Worm (Caenorhabditis elegans) whole organism, L2 larva: ENCODE data around the gene ZK1098.11.

ENCODE experiments used
- C34F6.9 ChIP-seq: fragments of 150-350 bp; optimal IDR thresholded peaks from 2 replicates; lab custom pipeline; 2014; ENCODE audit warnings: missing biosample characterization, missing genetic modification characterization
- R02D3.7 ChIP-seq: fragments of 150-350 bp; optimal IDR thresholded peaks from 2 replicates; lab custom pipeline; 2014; ENCODE audit warnings: missing biosample characterization, missing genetic modification characterization
- blmp-1 ChIP-seq: sonication (generic microtip); optimal IDR thresholded peaks from 2 replicates; lab custom pipeline; 2017; ENCODE audit warnings: missing genetic modification characterization, mild to moderate bottlenecking, missing compliant biosample characterization, antibody characterized with exemption, moderate library complexity; ENCODE audit not compliant: insufficient read depth
- ceh-16 ChIP-seq: fragments of 150-350 bp; optimal IDR thresholded peaks from 2 replicates; lab custom pipeline; 2014; ENCODE audit warnings: missing biosample characterization, missing genetic modification characterization
- crh-2 ChIP-seq: sonication (generic microtip); optimal IDR thresholded peaks from 2 replicates; lab custom pipeline; 2017; ENCODE audit warnings: missing biosample characterization, missing genetic modification characterization
- egl-27 ChIP-seq: sonication (generic microtip); optimal IDR thresholded peaks from 3 replicates; lab custom pipeline; 2017; ENCODE audit warnings: missing biosample characterization, missing genetic modification reagents, missing genetic modification characterization
- elt-1 ChIP-seq: fragments of 150-350 bp; optimal IDR thresholded peaks from 2 replicates; lab custom pipeline; 2014; ENCODE audit warnings: missing biosample characterization, missing genetic modification characterization
- fos-1 ChIP-seq: fragments of 150-350 bp; optimal IDR thresholded peaks from 2 replicates; lab custom pipeline; 2014; ENCODE audit warnings: missing biosample characterization, missing genetic modification characterization
- gmeb-1 ChIP-seq: fragments of 150-350 bp; optimal IDR thresholded peaks from 2 replicates; lab custom pipeline; 2014; ENCODE audit warnings: missing biosample characterization, missing genetic modification characterization
- lin-13 ChIP-seq: fragments of 150-350 bp; optimal IDR thresholded peaks from 2 replicates; lab custom pipeline; 2014; ENCODE audit warnings: missing biosample characterization, missing genetic modification reagents, missing genetic modification characterization
- lin-39 ChIP-seq: fragments of 150-350 bp; optimal IDR thresholded peaks from 2 replicates; lab custom pipeline; 2014; ENCODE audit warnings: missing biosample characterization, missing genetic modification reagents, missing genetic modification characterization
- mab-5 ChIP-seq: fragments of 150-350 bp; optimal IDR thresholded peaks from 2 replicates; lab custom pipeline; 2014; ENCODE audit warnings: missing biosample characterization, missing genetic modification characterization
- mbf-1 ChIP-seq: sonication (generic microtip); optimal IDR thresholded peaks from 2 replicates; lab custom pipeline; 2017; ENCODE audit warnings: missing biosample characterization, missing genetic modification characterization
- nhr-10 ChIP-seq: sonication (generic microtip); optimal IDR thresholded peaks from 2 replicates; lab custom pipeline; 2017; ENCODE audit warnings: missing biosample characterization, missing genetic modification characterization
- nhr-21 ChIP-seq: fragments of 150-350 bp; optimal IDR thresholded peaks from 2 replicates; lab custom pipeline; 2014; ENCODE audit warnings: missing biosample characterization, missing genetic modification characterization
- nhr-23 ChIP-seq: fragments of 150-350 bp; optimal IDR thresholded peaks from 2 replicates; lab custom pipeline; 2014; ENCODE audit warnings: missing biosample characterization, missing genetic modification reagents, missing genetic modification characterization
- nhr-25 ChIP-seq: fragments of 150-350 bp; sonication (generic microtip); optimal IDR thresholded peaks from 3 replicates; lab custom pipeline; 2014; ENCODE audit warnings: missing biosample characterization, missing genetic modification characterization
- nhr-77 ChIP-seq: fragments of 150-350 bp; optimal IDR thresholded peaks from 2 replicates; lab custom pipeline; 2014; ENCODE audit warnings: missing biosample characterization, missing genetic modification characterization
- peb-1 ChIP-seq: fragments of 150-350 bp; optimal IDR thresholded peaks from 2 replicates; lab custom pipeline; 2014; ENCODE audit warnings: missing biosample characterization, missing genetic modification characterization
- sma-9 ChIP-seq, 2 experiments: fragments of 150-350 bp in 1 of 2; sonication (generic microtip) in 1 of 2; optimal IDR thresholded peaks; 2 replicates each; lab custom pipeline; 2014 to 2016; ENCODE audit warnings: missing genetic modification characterization in 2 of 2, mild to moderate bottlenecking in 1 of 2, missing biosample characterization in 1 of 2, missing compliant biosample characterization in 1 of 2, missing genetic modification reagents in 1 of 2, moderate library complexity in 1 of 2
- unc-62 ChIP-seq: fragments of 150-350 bp; optimal IDR thresholded peaks from 2 replicates; lab custom pipeline; 2014; ENCODE audit warnings: missing biosample characterization, missing genetic modification reagents, missing genetic modification characterization
- ztf-11 ChIP-seq: sonication (generic microtip); optimal IDR thresholded peaks from 2 replicates; lab custom pipeline; 2017; ENCODE audit warnings: missing biosample characterization, missing genetic modification characterization
- ztf-4 ChIP-seq: fragments of 150-350 bp; optimal IDR thresholded peaks from 2 replicates; lab custom pipeline; 2014; ENCODE audit warnings: missing biosample characterization, missing genetic modification characterization

Gene ZK1098.11

ce11 chrIII:9590212-9590611 lies 33.8 kb downstream of the ZK1098.11 start:
- TF ChIP-seq fos-1 (peak; percentile 84), sma-9 (GFP tag; optimal IDR thresholded peaks at IDR 0.05; lab: Kevin White, UChicago) (peak; percentile 82), sma-9 (tag; optimal IDR thresholded peaks at IDR 0.05; lab: Kevin White, UChicago) (no peak), crh-2 (tag; lab: Kevin White, UChicago) (peak; percentile 44), R02D3.7 (tag; lab: Kevin White, UChicago) (no peak)

ce11 chrIII:9592118-9592517 lies 35.7 kb downstream of the ZK1098.11 start, which contains the start of gene acox-1.5:
acox-1.5 (minus strand) TSS chrIII:9592192.
- TF ChIP-seq fos-1 (peak; percentile 83), blmp-1 (tag; lab: Kevin White, UChicago) (no peak), sma-9 (GFP tag; optimal IDR thresholded peaks at IDR 0.05; lab: Kevin White, UChicago) (peak; percentile 31), sma-9 (tag; optimal IDR thresholded peaks at IDR 0.05; lab: Kevin White, UChicago) (no peak)
- TF ChIP-seq, all 48 proteins: peak for 2

- no peak for TF ChIP-seq crh-2 (tag; lab: Kevin White, UChicago)
- no peak for TF ChIP-seq nhr-23
- no peak for TF ChIP-seq gmeb-1
- no peak for TF ChIP-seq nhr-21
- no peak for TF ChIP-seq C34F6.9
- TF ChIP-seq sma-9 (GFP tag; optimal IDR thresholded peaks at IDR 0.05; lab: Kevin White, UChicago), result no peak
- TF ChIP-seq sma-9 (tag; optimal IDR thresholded peaks at IDR 0.05; lab: Kevin White, UChicago), result no peak
- TF ChIP-seq unc-62 (GFP tag; lab: Kevin White, UChicago), result no peak
Observed at ce11 chrIII:9595563-9595962, 39.2 kb downstream of the ZK1098.11 start, which contains the start of gene rom-2. rom-2 (minus strand) TSS chrIII:9595663.

ce11 chrIII:9597044-9597443 lies 40.6 kb downstream of the ZK1098.11 start, which contains the start of gene C48B4.12:
C48B4.12 (plus strand) TSS chrIII:9597344.
- no peak for TF ChIP-seq nhr-77 (tag; lab: Kevin White, UChicago)
- TF ChIP-seq mab-5 (tag; lab: Kevin White, UChicago), result no peak
- TF ChIP-seq nhr-25 (tag; lab: Kevin White, UChicago), result no peak
- TF ChIP-seq elt-1 (tag; lab: Kevin White, UChicago), result no peak
- no peak for TF ChIP-seq nhr-10
- no peak for TF ChIP-seq sma-9 (GFP tag; optimal IDR thresholded peaks at IDR 0.05; lab: Kevin White, UChicago)
- TF ChIP-seq sma-9 (tag; optimal IDR thresholded peaks at IDR 0.05; lab: Kevin White, UChicago), result no peak
- TF ChIP-seq ztf-4, result no peak
- TF ChIP-seq egl-27, result no peak
- TF ChIP-seq ztf-11 (tag; lab: Kevin White, UChicago), result no peak
- no peak for TF ChIP-seq ceh-16 (tag; lab: Kevin White, UChicago)
- TF ChIP-seq peb-1 (tag; lab: Kevin White, UChicago), result no peak
- TF ChIP-seq lin-13 (GFP tag; lab: Kevin White, UChicago), result no peak

- TF ChIP-seq lin-39 (tag; lab: Kevin White, UChicago) (no peak), mbf-1 (tag; lab: Kevin White, UChicago) (no peak)
Observed at ce11 chrIII:9598168-9598567, 41.8 kb downstream of the ZK1098.11 start, which contains the start of gene F58A4.1. F58A4.1 (plus strand) TSS chrIII:9598468.

- TF ChIP-seq ztf-11 (tag; lab: Kevin White, UChicago), result no peak
Observed at ce11 chrIII:9600645-9601044, 44.2 kb downstream of the ZK1098.11 start, which contains the start of gene F58A4.2. F58A4.2 (minus strand) TSS chrIII:9600745.
